Worm (Caenorhabditis elegans) whole organism, dauer: ENCODE data around the gene mlck-1.

Experiments used
- unc-62 ChIP-seq: sonication (generic microtip); optimal IDR thresholded peaks from 2 replicates; lab custom pipeline; 2017; ENCODE audit warnings: missing biosample characterization, missing genetic modification reagents, missing genetic modification characterization

mlck-1 gene

DNA sequence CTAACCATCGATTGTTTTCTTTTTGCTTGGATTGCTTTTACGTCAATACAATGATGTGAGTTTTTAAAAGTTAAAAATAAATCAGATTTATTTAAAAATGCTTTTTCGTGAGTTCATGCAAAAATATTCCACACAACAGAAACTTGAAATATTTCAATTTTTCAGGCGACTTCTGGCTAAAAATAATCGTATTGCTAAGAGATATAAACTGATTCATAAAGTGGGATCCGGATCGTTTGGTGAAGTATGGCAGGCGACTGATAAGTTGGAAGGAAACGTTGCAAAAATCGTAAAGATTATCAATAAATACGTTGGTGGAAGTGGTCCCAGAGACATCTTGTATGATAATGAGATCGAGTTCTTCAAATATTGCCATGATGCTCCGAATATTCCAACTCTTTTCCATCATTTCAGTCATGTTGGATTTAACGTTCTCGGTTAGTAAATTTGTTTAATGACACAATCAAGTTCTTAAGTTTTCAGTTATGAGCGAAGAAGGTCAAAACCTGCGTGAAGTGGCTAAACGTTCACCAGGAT, 9.0 kb downstream of the mlck-1 start, which contains the start of gene ZC373.3:
Gene ZC373.3 (plus strand): TSS at position 51 of the 537 bp plus-strand sequence.
- no peak for TF ChIP-seq unc-62

DNA sequence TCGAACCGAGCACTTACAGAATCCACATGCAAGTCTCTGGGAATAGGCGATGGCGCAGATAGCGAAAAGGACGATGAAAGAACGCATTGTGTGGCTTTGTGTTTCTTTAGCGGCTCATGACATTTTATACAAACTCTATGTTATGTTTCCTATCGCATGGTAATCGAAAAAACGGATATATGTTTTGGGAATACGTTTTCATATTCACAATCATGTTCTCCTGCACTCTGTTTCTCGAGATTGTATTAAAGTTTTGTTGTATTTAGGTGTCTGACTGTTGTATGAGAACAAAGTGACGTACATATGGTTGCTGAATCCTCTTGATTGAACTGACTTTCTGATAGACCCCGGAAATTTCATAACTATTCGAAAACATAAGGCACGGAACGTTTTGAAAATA, 11.3 kb downstream of the mlck-1 start, which contains the start of gene ZC373.2:
Gene ZC373.2 (minus strand): TSS at position 101 of the 400 bp plus-strand sequence.
- no peak for TF ChIP-seq unc-62

DNA sequence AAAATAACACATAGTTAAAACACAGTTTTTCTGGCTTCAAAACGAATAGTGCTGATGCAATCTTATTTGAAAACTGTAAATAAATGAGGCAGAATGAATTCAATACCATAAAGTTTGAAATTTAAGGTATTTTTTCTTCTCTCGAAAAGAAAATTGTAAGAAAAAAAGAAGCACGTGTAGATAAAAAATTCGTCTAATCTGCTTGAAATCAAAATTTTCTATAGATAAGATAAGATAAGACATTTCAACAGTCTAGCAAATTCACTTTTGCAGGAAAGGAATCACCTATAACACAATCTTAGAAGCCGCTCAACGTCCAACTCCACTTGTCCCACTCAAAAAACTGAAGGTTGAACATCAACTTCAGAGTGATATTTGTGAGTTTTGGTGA, 15.2 kb downstream of the mlck-1 start:
- no peak for TF ChIP-seq unc-62

DNA sequence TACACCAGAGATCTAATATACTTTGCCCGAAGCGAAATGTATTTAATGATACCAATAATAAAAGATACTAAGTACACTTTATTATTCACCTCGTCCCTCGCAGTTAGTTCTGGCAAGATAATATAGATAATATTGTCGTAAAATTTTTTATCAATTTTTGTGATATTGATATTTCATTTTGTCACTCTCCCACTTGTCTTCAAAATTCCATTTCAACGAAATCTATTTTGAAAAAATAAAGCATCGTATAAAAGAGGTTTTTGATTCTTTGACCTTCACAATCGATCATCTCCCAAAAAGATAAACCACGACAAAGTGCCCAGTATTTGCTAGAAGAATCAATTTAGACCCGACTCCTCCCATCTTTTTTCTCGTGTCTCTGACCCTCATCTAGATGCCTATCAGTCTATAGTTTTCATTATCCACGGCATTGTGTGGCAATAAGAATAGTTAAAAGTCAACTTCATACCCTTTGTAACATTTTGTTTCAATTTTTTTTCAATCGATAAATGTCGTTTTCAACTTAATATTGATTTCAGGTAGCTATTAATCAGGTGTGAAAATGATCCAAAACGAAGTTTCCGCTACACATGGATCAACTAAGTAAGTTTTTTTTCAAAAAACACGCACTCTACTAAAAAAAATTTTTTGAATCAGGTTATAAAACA, 15.7 kb downstream of the mlck-1 start, which contains the start of gene cbs-1:
Gene cbs-1 (plus strand): TSS at position 534 of the 668 bp plus-strand sequence.
- TF ChIP-seq unc-62, result no peak

DNA sequence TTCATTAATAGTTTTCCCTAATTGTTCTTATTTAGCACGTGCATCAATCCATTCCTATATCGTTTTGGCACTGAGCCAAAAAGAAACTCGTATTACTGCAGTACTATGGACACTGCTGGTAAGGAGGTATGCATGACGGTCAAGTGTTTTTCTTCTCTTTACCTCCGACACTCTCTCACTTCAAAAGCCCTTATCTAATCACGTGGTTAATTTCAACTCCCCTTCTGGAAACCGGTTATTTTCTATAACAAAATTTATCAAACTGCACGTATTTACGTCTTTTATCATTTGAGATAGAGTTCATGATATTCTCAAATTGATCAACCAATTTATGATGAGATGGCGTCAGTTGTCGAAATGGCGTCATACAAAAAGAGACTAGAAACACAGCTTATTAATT, 18.0 kb downstream of the mlck-1 start:
- TF ChIP-seq unc-62, result no peak

DNA sequence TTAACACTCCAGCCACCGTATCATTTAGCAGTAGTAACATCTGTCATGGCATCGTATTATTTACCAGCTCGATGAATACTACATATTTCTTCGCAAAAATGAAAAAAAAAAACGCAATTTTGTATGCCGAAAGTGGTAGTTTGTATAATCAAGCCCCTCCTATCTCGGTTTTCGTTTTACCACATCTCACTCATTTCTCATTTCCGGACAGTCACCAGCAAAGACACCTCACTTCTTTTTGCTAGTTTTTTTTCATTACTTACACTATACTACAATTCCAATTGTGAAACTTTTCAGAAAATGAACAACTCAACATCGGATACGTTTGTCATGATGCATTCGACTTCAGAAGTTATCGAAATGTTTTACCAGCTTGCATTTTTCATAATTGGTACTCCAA, 20.4 kb downstream of the mlck-1 start, which contains the start of gene gnrr-3:
Gene gnrr-3 (plus strand): TSS at position 301 of the 400 bp plus-strand sequence.
- no peak for TF ChIP-seq unc-62

DNA sequence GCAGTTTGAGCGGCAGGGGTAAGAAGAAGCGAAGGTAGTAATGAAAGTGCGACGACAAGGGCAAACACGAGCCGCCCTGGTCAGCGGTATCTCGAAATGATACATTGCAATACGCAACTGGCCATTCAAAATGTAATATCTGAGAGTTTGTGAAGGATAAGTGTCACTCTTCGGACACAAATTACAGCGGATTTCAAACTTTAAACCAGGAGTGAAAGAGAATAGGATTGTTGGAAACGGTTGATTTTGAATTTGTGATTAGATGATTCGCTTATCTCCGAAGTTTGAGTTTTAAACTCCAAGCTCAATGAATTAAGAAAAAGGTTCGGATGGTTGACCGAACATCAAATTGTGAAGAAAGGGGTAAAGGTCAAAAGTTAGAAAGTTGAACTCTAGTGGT, 22.3 kb downstream of the mlck-1 start, which contains the start of gene ZC374.2:
Gene ZC374.2 (minus strand): TSS at position 101 of the 400 bp plus-strand sequence.
- no peak for TF ChIP-seq unc-62

DNA sequence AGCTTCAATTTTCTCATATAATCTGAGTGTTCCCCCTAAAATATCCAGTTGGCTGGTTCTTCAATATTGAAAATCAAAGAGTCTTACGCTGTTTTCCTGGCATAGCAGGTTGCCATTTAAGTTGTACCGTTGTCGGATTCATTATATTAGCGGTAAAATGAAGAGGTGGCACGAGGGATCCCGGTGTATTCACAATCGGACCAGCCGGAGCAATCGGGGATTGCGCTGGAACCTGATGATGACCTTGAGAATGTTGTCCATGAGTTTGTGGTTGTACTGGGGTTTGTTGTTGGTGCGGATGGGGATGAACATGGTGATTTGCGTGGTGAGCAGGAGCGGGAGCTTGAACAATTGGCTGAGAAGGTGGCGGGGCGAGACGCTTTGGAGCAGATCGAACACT, 25.1 kb downstream of the mlck-1 start:
- TF ChIP-seq unc-62, result no peak

DNA sequence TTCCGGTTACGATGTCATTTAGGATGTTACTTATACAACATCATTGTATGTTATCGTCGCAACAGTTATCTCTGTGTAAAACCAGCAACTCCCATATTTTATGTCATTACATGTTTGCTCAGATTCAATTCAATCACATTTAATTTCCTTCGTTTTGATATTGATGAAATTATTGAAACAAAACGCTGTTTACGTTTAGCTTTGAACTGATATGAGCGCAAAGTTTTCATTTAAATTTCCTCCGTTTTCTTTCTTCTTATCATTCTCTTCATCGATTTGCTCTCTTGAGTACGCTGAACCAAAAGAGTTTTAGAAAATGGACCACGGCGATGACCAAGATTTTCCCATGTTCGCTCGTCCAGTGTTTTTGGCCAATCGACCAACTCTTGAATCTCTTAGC, 38.8 kb downstream of the mlck-1 start, which contains the start of gene sek-6:
Gene sek-6 (plus strand): TSS at position 315 of the 400 bp plus-strand sequence.
- no peak for TF ChIP-seq unc-62

DNA sequence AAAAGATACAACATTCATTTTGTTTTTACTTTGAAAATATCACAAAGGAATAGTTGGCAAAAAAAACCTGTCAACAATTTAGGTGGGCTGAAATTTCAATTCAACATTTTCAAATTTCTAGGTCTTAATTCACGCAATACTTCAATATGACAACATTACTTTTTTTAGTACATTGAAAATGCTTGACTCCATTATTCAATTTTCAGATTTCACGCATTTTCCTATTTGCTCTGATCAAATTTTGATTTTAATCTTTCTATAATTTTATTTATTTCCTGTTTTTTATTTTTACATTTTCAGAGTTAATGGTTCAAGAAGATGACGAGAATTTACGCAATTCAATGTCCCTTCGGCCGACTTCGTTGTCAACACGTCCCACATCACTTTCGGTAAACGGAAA, 42.0 kb downstream of the mlck-1 start, which contains the start of gene mkk-4:
Gene mkk-4 (plus strand): TSS at position 301 of the 400 bp plus-strand sequence.
- TF ChIP-seq unc-62, result no peak

DNA sequence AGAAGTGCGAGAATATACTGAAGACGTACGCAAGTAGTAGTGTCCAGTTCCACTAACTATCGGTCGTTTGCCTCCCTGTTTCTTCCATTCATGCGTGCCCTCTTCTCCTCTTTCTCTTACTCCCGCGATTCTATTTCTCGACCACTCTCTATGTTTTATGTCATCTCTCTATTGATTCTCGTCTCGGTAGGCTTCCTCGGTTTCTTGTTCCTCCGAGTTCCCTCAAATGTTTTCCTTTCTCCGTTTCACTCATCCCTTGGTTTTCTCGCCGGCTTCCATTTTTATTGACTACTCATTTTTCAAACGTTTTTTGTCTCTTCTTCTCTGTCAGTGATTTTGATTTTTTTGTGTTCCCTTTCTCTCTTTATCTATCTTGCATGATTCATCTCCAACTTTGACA, 43.2 kb downstream of the mlck-1 start:
- no peak for TF ChIP-seq unc-62

DNA sequence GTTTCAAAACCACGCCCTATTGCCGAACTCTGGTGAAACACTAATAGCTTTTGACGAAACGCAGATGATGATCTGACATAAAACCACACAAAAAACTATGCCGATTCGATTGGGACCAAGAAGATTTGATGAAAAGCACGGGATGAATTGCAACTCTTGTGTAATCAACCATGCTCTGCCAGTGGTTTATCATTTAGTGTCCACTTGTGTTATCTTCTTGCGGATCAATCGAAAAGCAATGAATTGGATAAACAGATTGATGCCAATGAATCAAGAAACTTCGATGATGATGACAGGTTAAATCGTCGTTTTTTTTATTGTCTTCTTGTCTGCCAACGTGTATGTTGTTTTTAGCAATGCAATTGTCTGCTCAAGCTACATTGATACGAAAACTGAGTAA, 47.6 kb downstream of the mlck-1 start, which contains the start of gene F42G10.1:
Gene F42G10.1 (minus strand): TSS at position 151 of the 400 bp plus-strand sequence.
- no peak for TF ChIP-seq unc-62

DNA sequence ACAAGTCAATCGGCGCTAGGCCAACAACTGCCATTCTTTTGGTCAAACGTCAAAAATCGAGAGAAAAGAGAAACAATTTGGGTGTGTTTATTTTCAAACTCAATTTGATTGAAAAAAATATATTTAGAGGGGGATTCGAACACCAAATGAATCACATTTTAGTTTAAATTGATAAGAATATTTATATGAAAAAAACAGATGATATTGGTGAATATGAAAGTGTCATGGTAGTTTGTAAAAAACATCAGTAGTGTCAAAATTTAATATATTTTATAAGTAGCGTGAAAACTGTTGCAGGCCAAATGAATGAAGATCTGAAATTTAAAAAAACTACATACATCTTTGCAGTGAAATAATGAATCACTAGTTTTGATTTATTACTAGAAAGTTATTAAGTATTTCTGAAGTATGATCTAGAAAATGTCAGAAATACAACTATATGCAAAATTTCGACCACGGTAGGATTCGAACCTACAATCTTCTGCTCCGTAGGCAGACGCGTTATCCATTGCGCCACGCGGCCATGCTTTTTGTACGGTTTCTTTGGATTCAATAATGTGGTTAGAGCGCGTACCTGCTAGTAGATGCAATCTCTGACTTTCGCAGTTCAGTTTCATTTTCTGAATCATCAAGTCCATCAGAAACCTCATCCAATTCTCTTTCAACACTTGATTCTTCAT, 51.5 kb downstream of the mlck-1 start, which contains the start of gene F19C6.4:
Gene F19C6.4 (minus strand): TSS at position 51 of the 680 bp plus-strand sequence.
- TF ChIP-seq unc-62, result no peak
